Worm (Caenorhabditis elegans): Measurements from ENCODE around the gene K09C6.8.
A peak's percentile ranks its signal among the peaks of the same experiment; 100 is the strongest.

Gene K09C6.8

ce11 chrV:794092-794491 lies 48.9 kb downstream of the K09C6.8 start:
- peak; percentile 81 for TF ChIP-seq aha-1 (tag)
- no peak for TF ChIP-seq Y48G9A.11 (GFP tag; IDR thresholded peaks at IDR 0.05)

Data from whole organism, L4 larva.